Fruit fly (Drosophila melanogaster): ENCODE data around the gene Srp72.

Gene Srp72

DNA sequence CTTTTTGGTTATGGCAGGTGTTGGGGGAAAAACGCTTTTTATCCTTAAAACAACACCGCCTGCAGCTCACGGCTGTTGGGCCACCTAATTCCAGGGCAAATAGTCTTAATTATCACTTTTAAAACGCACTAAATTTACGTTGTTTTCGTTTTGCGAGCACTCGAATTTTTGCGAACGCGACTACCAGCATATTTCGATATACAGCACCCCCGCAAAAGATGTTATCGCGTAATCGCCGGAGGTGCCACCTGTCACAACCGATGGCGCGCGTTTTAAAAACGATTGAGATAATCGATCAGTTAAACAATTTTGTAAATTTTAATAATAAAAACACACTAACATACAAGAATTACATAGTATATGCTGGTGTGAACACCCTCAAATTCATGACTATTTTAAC lies 36.4 kb upstream of the Srp72 start, which contains the start of gene Stat92E (continued):
- TF ChIP-seq Hr39 (optimal IDR thresholded peaks at IDR 0.05), result no peak
- no peak for TF ChIP-seq psq (GFP tag; optimal IDR thresholded peaks at IDR 0.05)
- TF ChIP-seq stwl (tag; optimal IDR thresholded peaks at IDR 0.05), result peak; percentile 23
- TF ChIP-seq MBD-R2 (GFP tag; IDR thresholded peaks at IDR 0.05), result 0 out of 2 replicates have a peak, but pooled peaks have one; percentile 40
- no peak for TF ChIP-seq CG13424 (tag; optimal IDR thresholded peaks at IDR 0.05)
- no peak for TF ChIP-seq CG30020 (tag; optimal IDR thresholded peaks at IDR 0.05)
- no peak for TF ChIP-seq CG17361 (GFP tag; IDR thresholded peaks at IDR 0.05)
- no peak for TF ChIP-seq Mrtf (GFP tag; IDR thresholded peaks at IDR 0.05)
- TF ChIP-seq HLH4C (GFP tag; IDR thresholded peaks at IDR 0.05; ENCODE audit: partially characterized antibody), result peak; percentile 48; the same call in 1 of the 3 replicates
- TF ChIP-seq Lpt (GFP tag; optimal IDR thresholded peaks at IDR 0.05), result no peak
- no peak for TF ChIP-seq cwo (GFP tag; optimal IDR thresholded peaks at IDR 0.05)
- TF ChIP-seq fru (optimal IDR thresholded peaks at IDR 0.05), result no peak
- no peak for TF ChIP-seq wdn (GFP tag; IDR thresholded peaks at IDR 0.05)
- TF ChIP-seq abd-A (tag; optimal IDR thresholded peaks at IDR 0.05), result no peak
- TF ChIP-seq Dbx (GFP tag; IDR thresholded peaks at IDR 0.05), result no peak
- TF ChIP-seq Bdp1 (GFP tag; optimal IDR thresholded peaks at IDR 0.05), result no peak
- TF ChIP-seq Pdp1 (GFP tag; optimal IDR thresholded peaks at IDR 0.05), result peak in 1 of 2 experiments; percentile 32
- no peak for TF ChIP-seq pnt (GFP tag; optimal IDR thresholded peaks at IDR 0.05)
- TF ChIP-seq CG7786 (GFP tag; optimal IDR thresholded peaks at IDR 0.05), result no peak
- no peak for TF ChIP-seq Xbp1 (GFP tag; optimal IDR thresholded peaks at IDR 0.05)
- no peak for TF ChIP-seq CG4328 (GFP tag; optimal IDR thresholded peaks at IDR 0.05)
- TF ChIP-seq Hand (GFP tag; optimal IDR thresholded peaks at IDR 0.05), result no peak
- TF ChIP-seq CG3407 (GFP tag; optimal IDR thresholded peaks at IDR 0.05), result no peak
- peak; percentile 17 for TF ChIP-seq Med (GFP tag)
- TF ChIP-seq bowl (GFP tag; IDR thresholded peaks at IDR 0.05), result no peak
- TF ChIP-seq Stat92E (GFP tag; optimal IDR thresholded peaks at IDR 0.05), result no peak
- no peak for TF ChIP-seq Rx (GFP tag; IDR thresholded peaks at IDR 0.05)
- no peak for TF ChIP-seq Max (GFP tag; optimal IDR thresholded peaks at IDR 0.05)
- TF ChIP-seq slp2 (GFP tag; optimal IDR thresholded peaks at IDR 0.05), result no peak
- no peak for TF ChIP-seq run (tag; optimal IDR thresholded peaks at IDR 0.05)
- TF ChIP-seq CG14860 (GFP tag; IDR thresholded peaks at IDR 0.05; ENCODE audit: partially characterized antibody), result 0 out of 3 replicates have a peak, but pooled peaks have one; percentile 11
- TF ChIP-seq corto (GFP tag; optimal IDR thresholded peaks at IDR 0.05), result no peak
- TF ChIP-seq CG11093 (GFP tag; IDR thresholded peaks at IDR 0.05), result no peak
- TF ChIP-seq ara (GFP tag; IDR thresholded peaks at IDR 0.05), result no peak
- TF ChIP-seq CrebB (tag; optimal IDR thresholded peaks at IDR 0.05), result no peak
- no peak for TF ChIP-seq tup (GFP tag; optimal IDR thresholded peaks at IDR 0.05)
- peak; percentile 7 for TF ChIP-seq CG34376 (GFP tag; optimal IDR thresholded peaks at IDR 0.05)
- TF ChIP-seq gcm2 (GFP tag; optimal IDR thresholded peaks at IDR 0.05), result no peak
- no peak for TF ChIP-seq crol (GFP tag; IDR thresholded peaks at IDR 0.05)
- TF ChIP-seq NFAT (GFP tag; IDR thresholded peaks at IDR 0.05), result no peak
- TF ChIP-seq CG32772 (GFP tag; IDR thresholded peaks at IDR 0.05), result no peak
- 0 out of 3 replicates have a peak, but pooled peaks have one; percentile 17 for TF ChIP-seq CG2199 (GFP tag; IDR thresholded peaks at IDR 0.05)
- TF ChIP-seq B-H1 (GFP tag; IDR thresholded peaks at IDR 0.05), result no peak
- TF ChIP-seq zf30C (GFP tag; optimal IDR thresholded peaks at IDR 0.05), result no peak
- TF ChIP-seq GATAe (GFP tag; conservative IDR thresholded peaks at IDR 0.05), result no peak
- TF ChIP-seq Ets65A (GFP tag), result no peak
- no peak for TF ChIP-seq repo (GFP tag; optimal IDR thresholded peaks at IDR 0.05)
- no peak for TF ChIP-seq CG1024 (GFP tag; IDR thresholded peaks at IDR 0.05)
